Worm (Caenorhabditis elegans) whole organism, late embryonic: ENCODE data around the gene srh-195.

ENCODE experiments used
- ama-1 ChIP-seq: fragments of 150-350 bp; optimal IDR thresholded peaks from 2 replicates; lab custom pipeline; 2014
- ceh-48 ChIP-seq: sonication (generic microtip); optimal IDR thresholded peaks from 2 replicates; lab custom pipeline; 2016; ENCODE audit warnings: missing genetic modification characterization, inconsistent platforms, missing compliant biosample characterization
- unc-3 ChIP-seq, 2 experiments: fragments of 200-800 bp in 1 of 2; sonication (Bioruptor generic) in 1 of 2; sonication (generic microtip) in 1 of 2; conservative IDR thresholded peaks in 1 of 2; optimal IDR thresholded peaks in 1 of 2; 2 replicates each; pipeline versions ENCODE4 v1.3.6 to Lab custom; 2016 to 2022; ENCODE audit warnings: missing compliant biosample characterization in 2 of 2, missing genetic modification characterization in 2 of 2, missing genetic modification reagents in 1 of 2

DNA sequence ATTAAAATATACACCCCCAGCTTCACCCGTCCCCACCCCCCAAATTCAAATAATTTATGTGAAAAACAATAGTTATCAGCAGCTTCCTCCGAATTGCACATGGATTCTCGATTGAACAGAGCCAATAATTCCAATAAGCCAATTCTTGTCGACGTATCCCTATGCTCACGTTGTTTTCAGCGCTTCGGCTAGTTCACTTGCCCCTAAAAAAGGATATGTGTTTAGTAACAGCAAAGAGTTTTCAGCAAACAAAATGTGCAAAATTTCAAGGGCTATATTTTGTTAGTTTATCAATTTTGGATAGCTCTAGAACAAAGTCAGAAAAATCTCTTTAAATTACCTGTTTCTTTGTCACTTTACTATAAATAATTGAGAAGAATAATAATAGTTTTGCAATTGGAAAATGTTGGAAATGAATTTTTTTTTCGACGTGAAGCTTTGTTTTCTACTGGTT, 32.9 kb downstream of the srh-195 start, which contains the start of the genes T16A1.5 and fbxc-49:
- TF ChIP-seq ama-1: no peak
- no peak for TF ChIP-seq unc-3 (GFP tag; conservative IDR thresholded peaks at IDR 0.05; lab: Robert Waterston, UW)
- TF ChIP-seq unc-3 (tag; optimal IDR thresholded peaks at IDR 0.05; lab: Kevin White, UChicago): no peak
- TF ChIP-seq ceh-48 (tag; lab: Kevin White, UChicago): no peak
